Worm (Caenorhabditis elegans) whole organism, mixed stage, embryonic: ENCODE measurements around the gene mpk-1.

ENCODE experiments used
- ceh-39 ChIP-seq: fragments of 150-350 bp; optimal IDR thresholded peaks from 2 replicates; lab custom pipeline; 2014; ENCODE audit warnings: missing biosample characterization, missing genetic modification characterization
- cnd-1 ChIP-seq: fragments of 200-800 bp; sonication (Bioruptor generic); optimal IDR thresholded peaks from 2 replicates; lab custom pipeline; 2018; ENCODE audit warnings: mild to moderate bottlenecking, missing genetic modification characterization, missing compliant biosample characterization
- elt-3 ChIP-seq: fragments of 150-350 bp; optimal IDR thresholded peaks from 2 replicates; lab custom pipeline; 2014; ENCODE audit warnings: missing biosample characterization, missing genetic modification characterization
- mep-1 ChIP-seq: fragments of 150-350 bp; optimal IDR thresholded peaks from 2 replicates; lab custom pipeline; 2017; ENCODE audit warnings: missing biosample characterization, missing genetic modification reagents, missing genetic modification characterization, inconsistent platforms
- nhr-2 ChIP-seq: fragments of 150-350 bp; optimal IDR thresholded peaks from 2 replicates; lab custom pipeline; 2014; ENCODE audit warnings: missing biosample characterization, missing genetic modification characterization
- nhr-237 ChIP-seq: fragments of 150-350 bp; optimal IDR thresholded peaks from 2 replicates; lab custom pipeline; 2014; ENCODE audit warnings: missing biosample characterization, missing genetic modification characterization
- nhr-76 ChIP-seq: sonication (generic microtip); optimal IDR thresholded peaks from 2 replicates; lab custom pipeline; 2017; ENCODE audit warnings: missing biosample characterization, missing genetic modification characterization
- pha-4 ChIP-seq: fragments of 150-350 bp; optimal IDR thresholded peaks from 2 replicates; lab custom pipeline; 2018; ENCODE audit warnings: missing biosample characterization, missing genetic modification reagents, missing genetic modification characterization
- snpc-4 ChIP-seq: fragments of 150-350 bp; optimal IDR thresholded peaks from 2 replicates; lab custom pipeline; 2014; ENCODE audit warnings: missing biosample characterization, missing genetic modification characterization
- unc-62 ChIP-seq: fragments of 150-350 bp; optimal IDR thresholded peaks from 2 replicates; lab custom pipeline; 2014; ENCODE audit warnings: missing biosample characterization, missing genetic modification reagents, missing genetic modification characterization

- TF ChIP-seq nhr-237 (tag; lab: Kevin White, UChicago) (no peak), pha-4 (no peak), snpc-4 (tag; lab: Kevin White, UChicago) (no peak), elt-3 (tag; lab: Kevin White, UChicago) (no peak), ceh-39 (tag; lab: Kevin White, UChicago) (no peak), nhr-2 (no peak), nhr-76 (tag; lab: Kevin White, UChicago) (no peak), cnd-1 (no peak), unc-62 (GFP tag; lab: Kevin White, UChicago) (no peak), mep-1 (no peak)
Observed at ce11 chrIII:4168665-4169064, 59.2 kb downstream of the mpk-1 start, which contains the start of gene ccdc-55.
